Worm (Caenorhabditis elegans) whole organism, midembryonic: ENCODE results near the gene R03H10.1.

ENCODE experiments used
- flt-1 ChIP-seq: fragments of 200-800 bp; sonication (Bioruptor generic); IDR thresholded peaks from 2 replicates; pipeline ENCODE4 v1.3.6; 2022; ENCODE audit warnings: missing genetic modification characterization, missing compliant biosample characterization
- klf-2 ChIP-seq: fragments of 200-800 bp; sonication (Bioruptor generic); conservative IDR thresholded peaks from 2 replicates; pipeline ENCODE4 v1.3.6; 2022; ENCODE audit warnings: missing genetic modification reagents, missing genetic modification characterization, missing compliant biosample characterization
- med-1 ChIP-seq: sonication (generic microtip); optimal IDR thresholded peaks from 2 replicates; lab custom pipeline; 2017; ENCODE audit warnings: missing genetic modification characterization, mild to moderate bottlenecking, missing compliant biosample characterization, antibody characterized with exemption, missing genetic modification reagents; ENCODE audit not compliant: insufficient read depth
- ref-1 ChIP-seq: fragments of 200-800 bp; sonication (Bioruptor generic); conservative IDR thresholded peaks from 2 replicates; pipeline ENCODE4 v1.3.6; 2022; ENCODE audit warnings: missing genetic modification reagents, missing genetic modification characterization, missing compliant biosample characterization
- tab-1 ChIP-seq: fragments of 200-800 bp; sonication (Bioruptor generic); IDR thresholded peaks from 2 replicates; pipeline ENCODE4 v1.3.6; 2022; ENCODE audit warnings: missing genetic modification characterization, missing compliant biosample characterization

ce11 chrII:4203729-4204184 lies 23.7 kb downstream of the R03H10.1 start, which contains the start of gene mth-1:
- TF ChIP-seq tab-1 (GFP tag; lab: Robert Waterston, UW) = no peak
- TF ChIP-seq ref-1 (GFP tag; lab: Robert Waterston, UW) = no peak
- TF ChIP-seq med-1 (GFP tag; lab: Kevin White, UChicago) = no peak
- TF ChIP-seq flt-1 (GFP tag; lab: Robert Waterston, UW) = no peak
- TF ChIP-seq klf-2 = no peak
